Worm (Caenorhabditis elegans): ENCODE data around the gene pxn-2.
A peak's percentile ranks its signal among the peaks of the same experiment; 100 is the strongest.

Gene pxn-2

ce11 chrX:11010565-11010964 is 31.5 kb upstream of the pxn-2 start, which contains the start of gene F58A3.4:
F58A3.4 (minus strand) TSS chrX:11010665.
- TF ChIP-seq lag-1 (GFP tag; IDR thresholded peaks at IDR 0.05) (no peak), lin-26 (GFP tag; IDR thresholded peaks at IDR 0.05) (no peak), die-1 (tag; optimal IDR thresholded peaks at IDR 0.05) (no peak), F57A8.1 (GFP tag; optimal IDR thresholded peaks at IDR 0.05) (no peak), B0035.1 (tag; optimal IDR thresholded peaks at IDR 0.05) (no peak), B0019.2 (GFP tag; conservative IDR thresholded peaks at IDR 0.05) (no peak)

ce11 chrX:11008954-11009353 is 29.9 kb upstream of the pxn-2 start, which contains the start of gene ttr-31:
ttr-31 (minus strand) TSS chrX:11009054.
- TF ChIP-seq ztf-26 (tag; optimal IDR thresholded peaks at IDR 0.05), result no peak
- TF ChIP-seq F33H1.4 (GFP tag; IDR thresholded peaks at IDR 0.05), result no peak

DNA sequence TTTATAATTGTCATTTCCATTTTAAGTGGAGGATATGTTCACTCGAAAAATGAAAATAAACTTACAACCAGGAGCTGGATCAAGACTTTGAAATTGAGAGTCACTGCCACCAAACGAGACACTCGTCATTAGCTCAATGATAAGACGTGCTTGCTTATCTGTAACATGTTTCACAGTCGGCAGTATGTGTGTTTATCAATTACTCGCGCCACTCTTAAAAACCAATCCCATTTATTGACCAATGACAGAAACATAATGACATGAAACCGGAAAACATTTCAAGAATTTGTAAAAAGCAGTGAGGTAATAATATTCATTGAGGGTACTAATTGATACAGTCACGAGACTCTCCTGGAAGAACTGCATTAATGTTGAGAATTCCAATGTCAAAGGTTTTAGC is 29.0 kb upstream of the pxn-2 start, which contains the start of gene del-5:
Gene del-5, minus strand, starts transcription at position 130 of the 400 bp plus-strand sequence.
- no peak for TF ChIP-seq B0035.1 (tag; optimal IDR thresholded peaks at IDR 0.05)
- TF ChIP-seq ccch-3 (GFP tag; optimal IDR thresholded peaks at IDR 0.05), result no peak
- TF ChIP-seq pha-4 (tag; optimal IDR thresholded peaks at IDR 0.05), result no peak
- peak; percentile 73 for TF ChIP-seq ets-4 (GFP tag; optimal IDR thresholded peaks at IDR 0.05)
- no peak for TF ChIP-seq Y53F4B.3 (GFP tag; IDR thresholded peaks at IDR 0.05)
- TF ChIP-seq madf-8 (GFP tag; conservative IDR thresholded peaks at IDR 0.05), result no peak
- TF ChIP-seq ztf-28 (GFP tag; IDR thresholded peaks at IDR 0.05), result no peak
- TF ChIP-seq him-1 (tag; optimal IDR thresholded peaks at IDR 0.05), result no peak
- no peak for TF ChIP-seq zfh-2 (GFP tag; conservative IDR thresholded peaks at IDR 0.05)
- TF ChIP-seq snpc-4 (GFP tag; optimal IDR thresholded peaks at IDR 0.05), result no peak
- no peak for TF ChIP-seq snpc-4 (tag; optimal IDR thresholded peaks at IDR 0.05)
- no peak for TF ChIP-seq fkh-3 (tag; optimal IDR thresholded peaks at IDR 0.05)
- TF ChIP-seq nhr-80 (tag; optimal IDR thresholded peaks at IDR 0.05), result peak; percentile 58
- TF ChIP-seq mel-28 (tag; optimal IDR thresholded peaks at IDR 0.05; ENCODE audit: borderline replicate concordance), result no peak
- no peak for TF ChIP-seq aptf-3 (GFP tag; IDR thresholded peaks at IDR 0.05)
- no peak for TF ChIP-seq dox-1 (GFP tag; IDR thresholded peaks at IDR 0.05)
- no peak for TF ChIP-seq ztf-22 (GFP tag; optimal IDR thresholded peaks at IDR 0.05)
- no peak for TF ChIP-seq ceh-79 (tag; optimal IDR thresholded peaks at IDR 0.05)
- TF ChIP-seq unc-62 (GFP tag; optimal IDR thresholded peaks at IDR 0.05), result peak; percentile 14
- no peak for TF ChIP-seq ceh-27 (GFP tag; optimal IDR thresholded peaks at IDR 0.05)
- no peak for TF ChIP-seq sea-2 (GFP tag; IDR thresholded peaks at IDR 0.05)
- TF ChIP-seq madf-3 (GFP tag; IDR thresholded peaks at IDR 0.05), result no peak
- no peak for TF ChIP-seq nhr-179 (tag; optimal IDR thresholded peaks at IDR 0.05)
- no peak for TF ChIP-seq nfya-2 (GFP tag; IDR thresholded peaks at IDR 0.05)
- TF ChIP-seq repo-1 (tag; optimal IDR thresholded peaks at IDR 0.05), result no peak

- TF ChIP-seq nhr-80 (tag; optimal IDR thresholded peaks at IDR 0.05), result peak; percentile 42
- no peak for TF ChIP-seq ztf-22 (GFP tag; optimal IDR thresholded peaks at IDR 0.05)
- no peak for TF ChIP-seq madf-10 (tag; optimal IDR thresholded peaks at IDR 0.05)
Observed at ce11 chrX:11007393-11007792, 28.3 kb upstream of the pxn-2 start.

DNA sequence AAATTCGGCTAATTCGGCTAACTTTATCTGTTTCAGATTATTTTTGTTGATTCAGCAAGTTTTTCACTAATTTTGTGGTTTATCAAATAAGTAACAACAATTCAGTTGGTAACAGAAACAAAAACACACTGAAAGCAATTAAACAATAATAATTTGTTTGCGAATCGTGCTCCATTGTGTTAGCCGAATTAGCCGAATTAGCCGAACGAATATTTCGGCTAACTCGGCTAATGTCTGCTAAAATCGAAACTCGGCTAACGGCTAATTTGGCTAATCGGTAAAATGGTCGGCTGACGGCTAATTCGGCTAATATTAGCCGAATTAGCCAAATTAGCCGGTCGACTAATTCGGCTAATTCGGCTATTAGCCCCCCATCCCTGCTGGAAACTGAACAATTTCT is 24.6 kb upstream of the pxn-2 start:
- TF ChIP-seq lir-1 (GFP tag; conservative IDR thresholded peaks at IDR 0.05) (no peak), bed-1 (GFP tag; IDR thresholded peaks at IDR 0.05) (no peak), madf-6 (GFP tag; IDR thresholded peaks at IDR 0.05) (no peak), K12H6.12 (tag; optimal IDR thresholded peaks at IDR 0.05) (no peak), F39B2.1 (GFP tag; IDR thresholded peaks at IDR 0.05) (no peak), F55B11.4 (tag; optimal IDR thresholded peaks at IDR 0.05; ENCODE audit: borderline replicate concordance, insufficient read depth) (no peak), mcd-1 (GFP tag; IDR thresholded peaks at IDR 0.05) (no peak), ztf-6 (GFP tag; IDR thresholded peaks at IDR 0.05) (no peak), B0019.2 (GFP tag; conservative IDR thresholded peaks at IDR 0.05) (no peak)

All from whole organism, young adult.